Comparison of ENCODE assay signal across 2 worm cellular contexts in the genomic region with DNA sequence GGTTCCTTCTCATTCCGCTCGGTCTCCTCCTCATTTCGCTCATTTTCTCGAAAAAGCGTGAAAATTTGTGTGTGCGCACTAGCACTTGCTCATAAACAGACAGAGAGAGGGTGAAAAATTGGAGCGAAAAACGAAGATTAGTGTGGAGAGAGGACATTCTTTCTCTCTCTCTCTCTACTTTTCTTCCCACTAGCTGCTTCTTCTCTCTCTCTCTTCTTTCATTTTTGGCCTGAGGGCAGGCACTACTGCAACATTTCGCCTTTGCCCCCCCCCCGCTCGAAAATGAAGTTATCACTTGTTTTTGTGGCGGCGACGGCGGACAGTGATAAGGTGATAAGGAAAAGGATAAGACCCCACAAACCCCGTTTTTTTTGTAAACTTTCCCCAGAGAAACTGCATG.
A peak's percentile ranks its signal among the peaks of the same experiment; 100 is the strongest.
TF ChIP-seq lines count a peak whose summit lies in the region.

No protein-coding gene starts in this region.

TF ChIP-seq in whole organism, L1 larva, 84 proteins besides CTCF, POLR2A, EP300 and RAD21 (continued from another document):
- TF ChIP-seq elt-3 (tag; optimal IDR thresholded peaks at IDR 0.05; lab: Kevin White, UChicago), result peak in 4 of 6 experiments; percentile 1 to 70 (median 36)
- no peak for TF ChIP-seq ces-1 (GFP tag; optimal IDR thresholded peaks at IDR 0.05; lab: Kevin White, UChicago)
- no peak for TF ChIP-seq egl-13 (tag; optimal IDR thresholded peaks at IDR 0.05; lab: Kevin White, UChicago)
- TF ChIP-seq C16A3.4 (tag; optimal IDR thresholded peaks at IDR 0.05; lab: Kevin White, UChicago), result no peak
- TF ChIP-seq unc-30 (tag; optimal IDR thresholded peaks at IDR 0.05; lab: Kevin White, UChicago), result no peak
- no peak for TF ChIP-seq dsc-1 (tag; optimal IDR thresholded peaks at IDR 0.05; lab: Kevin White, UChicago)
- TF ChIP-seq fkh-10 (GFP tag; optimal IDR thresholded peaks at IDR 0.05; lab: Kevin White, UChicago), result peak; percentile 21
- peak; percentile 45 for TF ChIP-seq pqm-1 (tag; optimal IDR thresholded peaks at IDR 0.05; lab: Kevin White, UChicago)
- TF ChIP-seq sup-37 (GFP tag; optimal IDR thresholded peaks at IDR 0.05; lab: Kevin White, UChicago), result no peak
- peak; percentile 35 for TF ChIP-seq nhr-20 (tag; optimal IDR thresholded peaks at IDR 0.05; lab: Kevin White, UChicago)
- TF ChIP-seq fkh-8 (tag; optimal IDR thresholded peaks at IDR 0.05; lab: Kevin White, UChicago), result peak; percentile 44
- no peak for TF ChIP-seq aha-1 (tag; optimal IDR thresholded peaks at IDR 0.05; lab: Kevin White, UChicago)

TF ChIP-seq in whole organism, L4 larva, 104 proteins besides CTCF, POLR2A, EP300 and RAD21 (continued from another document):
- no peak for TF ChIP-seq zfp-3 (GFP tag; conservative IDR thresholded peaks at IDR 0.05; lab: Robert Waterston, UW)
- no peak for TF ChIP-seq nhr-111 (GFP tag; optimal IDR thresholded peaks at IDR 0.05; lab: Kevin White, UChicago)
- no peak for TF ChIP-seq jun-1 (tag; optimal IDR thresholded peaks at IDR 0.05; lab: Kevin White, UChicago)
- 0 out of 2 replicates have a peak, but pooled peaks have one; percentile 29 for TF ChIP-seq hmg-1.1 (GFP tag; IDR thresholded peaks at IDR 0.05; lab: Robert Waterston, UW)
- no peak for TF ChIP-seq Y48G9A.11 (GFP tag; IDR thresholded peaks at IDR 0.05; lab: Robert Waterston, UW)
- TF ChIP-seq nhr-25 (tag; optimal IDR thresholded peaks at IDR 0.05; lab: Kevin White, UChicago; ENCODE audit: borderline replicate concordance, insufficient read depth), result no peak
- TF ChIP-seq unc-130 (GFP tag; optimal IDR thresholded peaks at IDR 0.05; lab: Kevin White, UChicago), result no peak
- no peak for TF ChIP-seq F37D6.2 (tag; optimal IDR thresholded peaks at IDR 0.05; lab: Kevin White, UChicago)
- peak; percentile 86 for TF ChIP-seq nhr-28 (tag; optimal IDR thresholded peaks at IDR 0.05; lab: Kevin White, UChicago)
- peak; percentile 52; the same call in 1 of the 2 replicates for TF ChIP-seq ctbp-1 (GFP tag; IDR thresholded peaks at IDR 0.05; lab: Robert Waterston, UW)
- TF ChIP-seq ceh-20 (GFP tag; IDR thresholded peaks at IDR 0.05; lab: Robert Waterston, UW), result no peak
- TF ChIP-seq sdz-12 (GFP tag; optimal IDR thresholded peaks at IDR 0.05; lab: Kevin White, UChicago), result no peak
- TF ChIP-seq egl-27 (tag; optimal IDR thresholded peaks at IDR 0.05; lab: Kevin White, UChicago), result no peak
- no peak for TF ChIP-seq lin-39 (tag; optimal IDR thresholded peaks at IDR 0.05; lab: Kevin White, UChicago)
- TF ChIP-seq nhr-48 (tag; optimal IDR thresholded peaks at IDR 0.05; lab: Kevin White, UChicago), result no peak
- no peak for TF ChIP-seq ces-1 (GFP tag; optimal IDR thresholded peaks at IDR 0.05; lab: Kevin White, UChicago)
- TF ChIP-seq daf-8 (GFP tag; IDR thresholded peaks at IDR 0.05; lab: Robert Waterston, UW), result no peak
- no peak for TF ChIP-seq T20F7.1 (GFP tag; optimal IDR thresholded peaks at IDR 0.05; lab: Kevin White, UChicago)
- TF ChIP-seq pqm-1 (tag; optimal IDR thresholded peaks at IDR 0.05; lab: Kevin White, UChicago), result peak; percentile 78
- TF ChIP-seq ceh-82 (tag; optimal IDR thresholded peaks at IDR 0.05; lab: Kevin White, UChicago), result no peak
- peak; percentile 3 for TF ChIP-seq nhr-77 (tag; optimal IDR thresholded peaks at IDR 0.05; lab: Kevin White, UChicago)
- TF ChIP-seq zip-2 (tag; optimal IDR thresholded peaks at IDR 0.05; lab: Kevin White, UChicago), result no peak
- TF ChIP-seq hif-1 (tag; optimal IDR thresholded peaks at IDR 0.05; lab: Kevin White, UChicago), result no peak
- no peak for TF ChIP-seq vab-7 (GFP tag; IDR thresholded peaks at IDR 0.05; lab: Robert Waterston, UW)
- no peak for TF ChIP-seq F26F4.8 (GFP tag; conservative IDR thresholded peaks at IDR 0.05; lab: Robert Waterston, UW)
- TF ChIP-seq mxl-3 (GFP tag; optimal IDR thresholded peaks at IDR 0.05; lab: Kevin White, UChicago), result peak; percentile 69
- peak; percentile 78 for TF ChIP-seq dmd-6 (GFP tag; IDR thresholded peaks at IDR 0.05; lab: Robert Waterston, UW)
- peak; percentile 31 for TF ChIP-seq hlh-30 (tag; optimal IDR thresholded peaks at IDR 0.05; lab: Kevin White, UChicago; ENCODE audit: insufficient read depth)
- TF ChIP-seq unc-62 (GFP tag; optimal IDR thresholded peaks at IDR 0.05 in 1 of 2; lab: Kevin White, UChicago), result peak in 1 of 2 experiments; percentile 92
- TF ChIP-seq unc-62 (tag; optimal IDR thresholded peaks at IDR 0.05; lab: Kevin White, UChicago), result no peak
- no peak for TF ChIP-seq nhr-10 (tag; optimal IDR thresholded peaks at IDR 0.05; lab: Kevin White, UChicago)
- TF ChIP-seq attf-4 (tag; optimal IDR thresholded peaks at IDR 0.05; lab: Kevin White, UChicago), result no peak
- no peak for TF ChIP-seq aly-2 (tag; optimal IDR thresholded peaks at IDR 0.05; lab: Kevin White, UChicago)
